Fruit fly (Drosophila melanogaster): ENCODE results near the gene CG13855.

Gene CG13855

dm6 chr3R:22362218-22362907 lies 43.4 kb upstream of the CG13855 start, which contains the start of the genes JMJD6, CG7071 and Muted (continued):
- TF ChIP-seq ap (GFP tag; IDR thresholded peaks at IDR 0.05): peak; percentile 87
- no peak for TF ChIP-seq chinmo (GFP tag; IDR thresholded peaks at IDR 0.05; ENCODE audit: partially characterized antibody)
- TF ChIP-seq CG14860 (GFP tag; IDR thresholded peaks at IDR 0.05; ENCODE audit: partially characterized antibody): peak; percentile 58; the same call in 1 of the 3 replicates
- peak; percentile 87 for TF ChIP-seq dati (GFP tag; IDR thresholded peaks at IDR 0.05)
- peak; percentile 58; the same call in 1 of the 2 replicates for TF ChIP-seq ato (GFP tag; IDR thresholded peaks at IDR 0.05; ENCODE audit: partially characterized antibody)
- TF ChIP-seq CG11560 (tag; IDR thresholded peaks at IDR 0.05): peak; percentile 71
- peak; percentile 79 for TF ChIP-seq CG10462 (GFP tag; optimal IDR thresholded peaks at IDR 0.05)
- TF ChIP-seq zen2 (GFP tag; IDR thresholded peaks at IDR 0.05; ENCODE audit: partially characterized antibody): peak; percentile 55; the same call in 1 of the 3 replicates
- TF ChIP-seq slbo (GFP tag; IDR thresholded peaks at IDR 0.05): peak; percentile 97
- peak; percentile 18; the same call in 1 of the 2 replicates for TF ChIP-seq Doc2 (GFP tag; IDR thresholded peaks at IDR 0.05)
- peak; percentile 89 for TF ChIP-seq CG9727 (GFP tag; optimal IDR thresholded peaks at IDR 0.05)
- TF ChIP-seq sob (GFP tag; IDR thresholded peaks at IDR 0.05): peak; percentile 96
- TF ChIP-seq prd (optimal IDR thresholded peaks at IDR 0.05): no peak
- TF ChIP-seq prd (GFP tag; IDR thresholded peaks at IDR 0.05): peak; percentile 96
- TF ChIP-seq CG3163 (GFP tag; optimal IDR thresholded peaks at IDR 0.05): peak; percentile 33
- peak; percentile 88 for TF ChIP-seq jumu (GFP tag; optimal IDR thresholded peaks at IDR 0.05)
- TF ChIP-seq Jarid2 (GFP tag; optimal IDR thresholded peaks at IDR 0.05): peak; percentile 41
- peak; percentile 81 for TF ChIP-seq ro (GFP tag; IDR thresholded peaks at IDR 0.05)
- TF ChIP-seq ash1 (GFP tag; optimal IDR thresholded peaks at IDR 0.05): peak; percentile 44
- TF ChIP-seq CG10654 (GFP tag; optimal IDR thresholded peaks at IDR 0.05): peak; percentile 86
- TF ChIP-seq CG17829 (tag; optimal IDR thresholded peaks at IDR 0.05): peak; percentile 88
- TF ChIP-seq tgo (GFP tag; IDR thresholded peaks at IDR 0.05): peak; percentile 87
- TF ChIP-seq pb (GFP tag; optimal IDR thresholded peaks at IDR 0.05): no peak
- TF ChIP-seq ftz-f1 (GFP tag; optimal IDR thresholded peaks at IDR 0.05): peak; percentile 74
- peak; percentile 40; the same call in 1 of the 2 replicates for TF ChIP-seq CG10321 (GFP tag; IDR thresholded peaks at IDR 0.05)
- TF ChIP-seq Mad (GFP tag; optimal IDR thresholded peaks at IDR 0.05): peak; percentile 83
- TF ChIP-seq peb (GFP tag; IDR thresholded peaks at IDR 0.05): no peak
- TF ChIP-seq grau (tag; optimal IDR thresholded peaks at IDR 0.05): peak; percentile 83
- peak; percentile 74 for TF ChIP-seq Dad (GFP tag; optimal IDR thresholded peaks at IDR 0.05)
- TF ChIP-seq ab (GFP tag; optimal IDR thresholded peaks at IDR 0.05): peak; percentile 70
- peak; percentile 90 for TF ChIP-seq CG8765 (GFP tag; IDR thresholded peaks at IDR 0.05)
- peak; percentile 73 for TF ChIP-seq Antp (GFP tag; optimal IDR thresholded peaks at IDR 0.05)
- TF ChIP-seq CG7372 (GFP tag; IDR thresholded peaks at IDR 0.05): peak; percentile 95
- TF ChIP-seq Sin3A (optimal IDR thresholded peaks at IDR 0.05): peak; percentile 88
- TF ChIP-seq CG5245 (GFP tag; optimal IDR thresholded peaks at IDR 0.05): peak; percentile 84
- TF ChIP-seq en (GFP tag; optimal IDR thresholded peaks at IDR 0.05): peak; percentile 73
- peak; percentile 87 for TF ChIP-seq CG11695 (GFP tag; IDR thresholded peaks at IDR 0.05)
- peak; percentile 83 for TF ChIP-seq CG30431 (GFP tag; optimal IDR thresholded peaks at IDR 0.05)
- peak; percentile 71 for TF ChIP-seq Myb (GFP tag; optimal IDR thresholded peaks at IDR 0.05)
- peak; percentile 91 for TF ChIP-seq tx (GFP tag; optimal IDR thresholded peaks at IDR 0.05)
- TF ChIP-seq danr (GFP tag; IDR thresholded peaks at IDR 0.05): peak; percentile 84
- TF ChIP-seq CG2116 (GFP tag; optimal IDR thresholded peaks at IDR 0.05): peak; percentile 87
- TF ChIP-seq dmrt99B (tag; optimal IDR thresholded peaks at IDR 0.05): peak; percentile 78
- peak; percentile 79 for TF ChIP-seq Gsc (GFP tag; IDR thresholded peaks at IDR 0.05)
- peak; percentile 63; the same call in 1 of the 2 replicates for TF ChIP-seq bbx (GFP tag; IDR thresholded peaks at IDR 0.05; ENCODE audit: partially characterized antibody)
